Fruit fly (Drosophila melanogaster): ENCODE results near the gene Cse1.

Cse1 gene

dm6 chr2L:16868897-16869324 lies 43.9 kb upstream of the Cse1 start (continued):
- TF ChIP-seq phol (tag; optimal IDR thresholded peaks at IDR 0.05) (peak; percentile 57), ap (GFP tag; IDR thresholded peaks at IDR 0.05) (0 out of 2 replicates have a peak, but pooled peaks have one; percentile 13), lola (GFP tag; optimal IDR thresholded peaks at IDR 0.05) (peak in 1 of 3 experiments; percentile 23), unpg (GFP tag; optimal IDR thresholded peaks at IDR 0.05) (peak; percentile 60), CG9727 (GFP tag; optimal IDR thresholded peaks at IDR 0.05) (peak; percentile 24), Ptx1 (GFP tag; IDR thresholded peaks at IDR 0.05) (peak; percentile 72), D (optimal IDR thresholded peaks at IDR 0.05) (no peak), D (GFP tag; optimal IDR thresholded peaks at IDR 0.05) (peak; percentile 24), CG2120 (GFP tag; optimal IDR thresholded peaks at IDR 0.05) (no peak), CG17385 (GFP tag; optimal IDR thresholded peaks at IDR 0.05) (peak; percentile 33), org-1 (GFP tag; optimal IDR thresholded peaks at IDR 0.05) (peak; percentile 23), CG32772 (GFP tag; IDR thresholded peaks at IDR 0.05) (peak; percentile 38; the same call in 1 of the 2 replicates), HLHmδ (GFP tag; optimal IDR thresholded peaks at IDR 0.05) (no peak), Hand (GFP tag; optimal IDR thresholded peaks at IDR 0.05) (no peak), Bgb (GFP tag; IDR thresholded peaks at IDR 0.05; ENCODE audit: partially characterized antibody) (no peak), CG12391 (tag; optimal IDR thresholded peaks at IDR 0.05) (peak; percentile 62), Deaf1 (tag; optimal IDR thresholded peaks at IDR 0.05) (peak; percentile 91), tgo (GFP tag; IDR thresholded peaks at IDR 0.05) (peak; percentile 57), CG18011 (GFP tag; optimal IDR thresholded peaks at IDR 0.05) (no peak), CG17186 (GFP tag; optimal IDR thresholded peaks at IDR 0.05) (no peak), sug (tag; optimal IDR thresholded peaks at IDR 0.05) (no peak), CG7556 (GFP tag; optimal IDR thresholded peaks at IDR 0.05) (peak; percentile 74), CG15601 (tag; optimal IDR thresholded peaks at IDR 0.05) (peak; percentile 34), CG10431 (GFP tag; optimal IDR thresholded peaks at IDR 0.05) (no peak), CG10209 (GFP tag; optimal IDR thresholded peaks at IDR 0.05) (peak; percentile 27), sisA (GFP tag; IDR thresholded peaks at IDR 0.05) (peak; percentile 46), esg (GFP tag; conservative IDR thresholded peaks at IDR 0.05) (0 out of 2 replicates have a peak, but pooled peaks have one; percentile 29), gem (tag; optimal IDR thresholded peaks at IDR 0.05) (peak; percentile 76), CG3847 (GFP tag; IDR thresholded peaks at IDR 0.05) (peak; percentile 46), peb (GFP tag; IDR thresholded peaks at IDR 0.05) (no peak), Sox100B (GFP tag; optimal IDR thresholded peaks at IDR 0.05) (peak; percentile 71), CG11695 (GFP tag; IDR thresholded peaks at IDR 0.05) (peak; percentile 44; the same call in 2 of the 3 replicates), prd (optimal IDR thresholded peaks at IDR 0.05) (no peak), prd (GFP tag; IDR thresholded peaks at IDR 0.05) (no peak), mld (GFP tag; IDR thresholded peaks at IDR 0.05; ENCODE audit: partially characterized antibody) (no peak), exex (tag; optimal IDR thresholded peaks at IDR 0.05) (no peak), sob (GFP tag; IDR thresholded peaks at IDR 0.05) (no peak), E2f2 (GFP tag; IDR thresholded peaks at IDR 0.05) (peak; percentile 29; the same call in 1 of the 2 replicates), CG10366 (GFP tag; IDR thresholded peaks at IDR 0.05) (peak; percentile 32), Sox102F (GFP tag; optimal IDR thresholded peaks at IDR 0.05) (peak; percentile 70), CG13424 (tag; optimal IDR thresholded peaks at IDR 0.05) (peak; percentile 74), CG17359 (tag; optimal IDR thresholded peaks at IDR 0.05) (peak; percentile 49), CG3065 (GFP tag; optimal IDR thresholded peaks at IDR 0.05) (no peak), cas (GFP tag; IDR thresholded peaks at IDR 0.05) (no peak), Vsx1 (GFP tag; optimal IDR thresholded peaks at IDR 0.05) (peak; percentile 29), fd3F (GFP tag; optimal IDR thresholded peaks at IDR 0.05) (peak; percentile 1), bowl (GFP tag; IDR thresholded peaks at IDR 0.05) (no peak), Rfx (GFP tag; IDR thresholded peaks at IDR 0.05) (no peak; the same call in 1 of the 2 replicates), Fer3 (tag; optimal IDR thresholded peaks at IDR 0.05) (peak; percentile 19), dpn (GFP tag; optimal IDR thresholded peaks at IDR 0.05) (peak in 1 of 2 experiments; percentile 23)
